Fruit fly (Drosophila melanogaster) whole organism, wandering third instar larva: ENCODE measurements around the gene Hmt-1.

ENCODE experiments used
- Dfd ChIP-seq: fragments of >200 bp; optimal IDR thresholded peaks from 2 replicates; lab custom pipeline; 2017; ENCODE audit warnings: missing biosample characterization, missing genetic modification characterization
- Rel ChIP-seq, 2 experiments: fragments of 200-800 bp; sonication (Bioruptor generic) in 1 of 2; optimal IDR thresholded peaks; 2 replicates in 1 of 2; 3 replicates in 1 of 2; lab custom pipeline; 2016 to 2019; ENCODE audit warnings: mild to moderate bottlenecking in 2 of 2, missing biosample characterization in 2 of 2, missing genetic modification characterization in 2 of 2, moderate library complexity in 1 of 2
- pan ChIP-seq: fragments of >200 bp; optimal IDR thresholded peaks from 2 replicates; lab custom pipeline; 2017
- psq ChIP-seq: fragments of 200-800 bp; sonication (Bioruptor generic); optimal IDR thresholded peaks from 3 replicates; lab custom pipeline; 2017; ENCODE audit warnings: missing biosample characterization, mild to moderate bottlenecking, missing genetic modification characterization, moderate library complexity
- rgr ChIP-seq: fragments of 200-800 bp; sonication (Bioruptor generic); optimal IDR thresholded peaks from 3 replicates; lab custom pipeline; 2016; ENCODE audit warnings: missing biosample characterization, mild to moderate bottlenecking, missing genetic modification characterization

dm6 chr3R:15834375-15835031 is 22.8 kb downstream of the Hmt-1 start, which contains the start of the genes CG43317 and Arpc3A:
- no peak for TF ChIP-seq pan (lab: Kevin White, UChicago)
- no peak for TF ChIP-seq Dfd (GFP tag; lab: Kevin White, UChicago)
- TF ChIP-seq Rel (GFP tag; optimal IDR thresholded peaks at IDR 0.05; lab: Kevin White, UChicago) = no peak
- TF ChIP-seq Rel (tag; optimal IDR thresholded peaks at IDR 0.05; lab: Kevin White, UChicago) = no peak
- no peak for TF ChIP-seq psq (GFP tag; lab: Kevin White, UChicago)
- no peak for TF ChIP-seq rgr
